Worm (Caenorhabditis elegans): ENCODE measurements around the gene F08H9.2.

The F08H9.2 gene

DNA sequence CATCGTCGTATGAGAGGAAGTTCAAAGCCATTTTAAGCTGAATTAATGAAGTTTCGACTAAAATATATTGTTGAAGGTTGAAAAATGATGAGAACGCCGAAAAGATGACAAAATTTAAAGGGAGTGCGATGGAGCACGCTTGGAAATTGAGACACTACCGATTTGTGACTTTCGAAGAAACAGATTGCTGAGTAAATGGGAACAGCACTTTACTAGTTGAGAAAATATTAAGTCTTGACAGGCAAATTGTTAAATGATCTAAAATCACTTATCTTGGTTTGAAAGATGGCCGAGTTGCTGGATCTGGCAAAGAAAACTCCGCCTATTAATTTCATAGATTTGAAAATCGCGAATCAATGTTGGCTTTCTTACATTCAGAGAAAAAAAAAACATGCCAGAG lies 37.2 kb upstream of the F08H9.2 start, which contains the start of gene rpoa-12 (continued):
- no peak for TF ChIP-seq pqm-1 (tag; optimal IDR thresholded peaks at IDR 0.05)
- TF ChIP-seq dpl-1 (GFP tag; optimal IDR thresholded peaks at IDR 0.05) = peak; percentile 37 to 51 (median 38)
- TF ChIP-seq skn-1 (tag; optimal IDR thresholded peaks at IDR 0.05) = peak; percentile 94
- no peak for TF ChIP-seq sptf-1 (tag; optimal IDR thresholded peaks at IDR 0.05)
- peak; percentile 53 for TF ChIP-seq lin-14 (GFP tag; optimal IDR thresholded peaks at IDR 0.05)
- TF ChIP-seq ztf-11 (tag; optimal IDR thresholded peaks at IDR 0.05) = peak in 1 of 2 experiments; percentile 64
- TF ChIP-seq tlp-1 (tag; optimal IDR thresholded peaks at IDR 0.05) = no peak
- no peak for TF ChIP-seq hlh-4 (tag; optimal IDR thresholded peaks at IDR 0.05)
- TF ChIP-seq lin-15B (tag; optimal IDR thresholded peaks at IDR 0.05) = peak; percentile 31
- peak; percentile 42 for TF ChIP-seq rnt-1 (tag; optimal IDR thresholded peaks at IDR 0.05)
- peak; percentile 27 for TF ChIP-seq F16B12.6 (tag; optimal IDR thresholded peaks at IDR 0.05)
- TF ChIP-seq alr-1 (tag; optimal IDR thresholded peaks at IDR 0.05; ENCODE audit: borderline replicate concordance) = no peak
- TF ChIP-seq ceh-90 (tag; optimal IDR thresholded peaks at IDR 0.05) = peak; percentile 25
- TF ChIP-seq nhr-20 (tag; optimal IDR thresholded peaks at IDR 0.05) = peak; percentile 56
- TF ChIP-seq egl-27 (tag; optimal IDR thresholded peaks at IDR 0.05) = no peak
- TF ChIP-seq nhr-28 (tag; optimal IDR thresholded peaks at IDR 0.05) = no peak
- peak in 1 of 3 experiments; percentile 24 for TF ChIP-seq ceh-82 (tag; optimal IDR thresholded peaks at IDR 0.05)
- TF ChIP-seq fkh-10 (GFP tag; optimal IDR thresholded peaks at IDR 0.05) = no peak
- no peak for TF ChIP-seq blmp-1 (tag; optimal IDR thresholded peaks at IDR 0.05)
- no peak for TF ChIP-seq snpc-4 (tag; optimal IDR thresholded peaks at IDR 0.05)
- TF ChIP-seq pag-3 (tag; optimal IDR thresholded peaks at IDR 0.05; ENCODE audit: borderline replicate concordance, insufficient read depth) = no peak
- no peak for TF ChIP-seq ceh-88 (GFP tag; IDR thresholded peaks at IDR 0.05)
- peak; percentile 67 for TF ChIP-seq nhr-47 (tag; optimal IDR thresholded peaks at IDR 0.05)
- no peak for TF ChIP-seq egl-13 (tag; optimal IDR thresholded peaks at IDR 0.05)
- TF ChIP-seq C16A3.4 (tag; optimal IDR thresholded peaks at IDR 0.05) = peak; percentile 59
- no peak for TF ChIP-seq zag-1 (tag; optimal IDR thresholded peaks at IDR 0.05)
- no peak for TF ChIP-seq mab-9 (GFP tag; IDR thresholded peaks at IDR 0.05)
- no peak for TF ChIP-seq elt-3 (tag; optimal IDR thresholded peaks at IDR 0.05)
- TF ChIP-seq nhr-19 (GFP tag; conservative IDR thresholded peaks at IDR 0.05) = 0 out of 2 replicates have a peak, but pooled peaks have one; percentile 5
- TF ChIP-seq lin-13 (GFP tag; optimal IDR thresholded peaks at IDR 0.05) = peak; percentile 12
- TF ChIP-seq xbp-1 (tag; optimal IDR thresholded peaks at IDR 0.05) = peak; percentile 55
- TF ChIP-seq lsy-2 (tag; optimal IDR thresholded peaks at IDR 0.05) = peak; percentile 27 to 71
- TF ChIP-seq nhr-85 (tag) = no peak
- TF ChIP-seq Y116A8C.19 (tag; optimal IDR thresholded peaks at IDR 0.05; ENCODE audit: borderline replicate concordance) = no peak
- no peak for TF ChIP-seq aha-1 (tag; optimal IDR thresholded peaks at IDR 0.05)
- TF ChIP-seq ceh-8 (GFP tag; optimal IDR thresholded peaks at IDR 0.05) = no peak
- no peak for TF ChIP-seq unc-30 (tag; optimal IDR thresholded peaks at IDR 0.05)
- peak; percentile 42 for TF ChIP-seq dsc-1 (tag; optimal IDR thresholded peaks at IDR 0.05)
- TF ChIP-seq fos-1 (tag; optimal IDR thresholded peaks at IDR 0.05) = no peak
- no peak for TF ChIP-seq mef-2 (tag; optimal IDR thresholded peaks at IDR 0.05)
- TF ChIP-seq ztf-4 (tag; optimal IDR thresholded peaks at IDR 0.05) = no peak
- TF ChIP-seq unc-130 (tag; optimal IDR thresholded peaks at IDR 0.05) = peak; percentile 1
- no peak for TF ChIP-seq elt-2 (tag; optimal IDR thresholded peaks at IDR 0.05)
- TF ChIP-seq sox-4 (tag; optimal IDR thresholded peaks at IDR 0.05) = peak; percentile 29
- no peak for TF ChIP-seq mdl-1 (tag; optimal IDR thresholded peaks at IDR 0.05)
- TF ChIP-seq nhr-71 (tag; optimal IDR thresholded peaks at IDR 0.05) = peak; percentile 62
- peak; percentile 52 to 58 for TF ChIP-seq efl-1 (optimal IDR thresholded peaks at IDR 0.05)
- TF ChIP-seq efl-1 (GFP tag; optimal IDR thresholded peaks at IDR 0.05 in 1 of 2) = peak; percentile 50 to 78
- TF ChIP-seq ets-5 (GFP tag; IDR thresholded peaks at IDR 0.05) = no peak
- no peak for TF ChIP-seq lin-39 (tag; optimal IDR thresholded peaks at IDR 0.05)
- no peak for TF ChIP-seq nhr-12 (tag; optimal IDR thresholded peaks at IDR 0.05)
- TF ChIP-seq efl-3 (GFP tag; optimal IDR thresholded peaks at IDR 0.05) = no peak
- TF ChIP-seq swsn-7 (tag; optimal IDR thresholded peaks at IDR 0.05) = peak; percentile 29

Data from whole organism, L1 larva.